Worm (Caenorhabditis elegans) whole organism, early embryonic: ENCODE data around the gene F27D9.7.

Experiments
- B0310.2 ChIP-seq: sonication (generic microtip); optimal IDR thresholded peaks from 2 replicates; lab custom pipeline; 2016; ENCODE audit warnings: mild to moderate bottlenecking, missing genetic modification characterization, missing compliant biosample characterization
- F13C5.2 ChIP-seq: sonication (generic microtip); optimal IDR thresholded peaks from 2 replicates; lab custom pipeline; 2017; ENCODE audit warnings: mild to moderate bottlenecking, missing genetic modification characterization, inconsistent platforms, missing compliant biosample characterization
- aly-1 ChIP-seq: sonication (generic microtip); optimal IDR thresholded peaks from 2 replicates; lab custom pipeline; 2016; ENCODE audit warnings: missing genetic modification characterization, missing compliant biosample characterization
- ama-1 ChIP-seq: fragments of 150-350 bp; optimal IDR thresholded peaks from 2 replicates; lab custom pipeline; 2014
- ceh-13 ChIP-seq: fragments of 200-800 bp; sonication (Bioruptor generic); optimal IDR thresholded peaks from 2 replicates; lab custom pipeline; 2018; ENCODE audit warnings: mild to moderate bottlenecking, missing genetic modification characterization, missing compliant biosample characterization
- ceh-36 ChIP-seq: sonication (generic microtip); optimal IDR thresholded peaks from 2 replicates; lab custom pipeline; 2016; ENCODE audit warnings: missing genetic modification characterization, inconsistent platforms, missing compliant biosample characterization
- ets-7 ChIP-seq: sonication (generic microtip); optimal IDR thresholded peaks from 2 replicates; lab custom pipeline; 2016; ENCODE audit warnings: missing genotype, missing genetic modification characterization, missing compliant biosample characterization
- flt-1 ChIP-seq: fragments of 200-800 bp; sonication (Bioruptor generic); IDR thresholded peaks from 2 replicates; pipeline ENCODE4 v1.3.6; 2022; ENCODE audit warnings: missing genetic modification characterization, missing compliant biosample characterization
- hmbx-1 ChIP-seq: sonication (generic microtip); optimal IDR thresholded peaks from 2 replicates; lab custom pipeline; 2016; ENCODE audit warnings: mild to moderate bottlenecking, missing genetic modification characterization, missing compliant biosample characterization
- hnd-1 ChIP-seq: sonication (generic microtip); optimal IDR thresholded peaks from 2 replicates; lab custom pipeline; 2016; ENCODE audit warnings: missing genetic modification characterization, missing compliant biosample characterization
- scrt-1 ChIP-seq: fragments of 200-800 bp; sonication (Bioruptor generic); IDR thresholded peaks from 2 replicates; pipeline ENCODE4 v1.3.6; 2022; ENCODE audit warnings: missing genetic modification characterization, missing compliant biosample characterization
- sea-1 ChIP-seq: fragments of 200-800 bp; sonication (Bioruptor generic); conservative IDR thresholded peaks from 2 replicates; pipeline ENCODE4 v1.3.6; 2022; ENCODE audit warnings: missing genetic modification characterization, missing compliant biosample characterization
- tbx-37 ChIP-seq: fragments of 200-800 bp; sonication (Bioruptor generic); conservative IDR thresholded peaks from 2 replicates; pipeline ENCODE4 v1.3.6; 2022; ENCODE audit warnings: missing genetic modification reagents, missing genetic modification characterization, missing compliant biosample characterization
- tra-4 ChIP-seq: sonication (generic microtip); optimal IDR thresholded peaks from 2 replicates; lab custom pipeline; 2017; ENCODE audit warnings: missing genetic modification characterization, missing compliant biosample characterization

DNA sequence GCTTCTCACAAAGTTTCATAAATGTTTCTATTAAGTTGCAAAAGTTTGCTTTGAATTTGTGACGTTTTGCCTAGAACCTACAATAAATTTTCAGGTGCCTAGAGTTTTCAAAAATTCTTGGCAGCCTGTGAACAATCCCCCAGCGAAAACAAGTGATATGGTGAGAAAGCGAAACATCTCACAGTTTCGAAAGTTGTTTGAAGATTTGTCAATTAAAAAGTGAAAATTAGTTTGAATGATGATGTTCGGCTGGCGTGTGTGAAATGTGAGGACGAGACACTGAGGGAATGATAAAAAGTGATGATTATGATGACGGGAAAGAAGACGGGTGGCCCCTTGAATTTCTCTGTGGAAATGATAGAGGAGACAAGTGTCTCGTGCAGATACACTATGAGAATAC lies 31.8 kb downstream of the F27D9.7 start:
- no peak for TF ChIP-seq scrt-1 (GFP tag; lab: Robert Waterston, UW)
- TF ChIP-seq ama-1 (lab: Kevin White, UChicago) = no peak
- TF ChIP-seq aly-1 (tag; lab: Kevin White, UChicago) = no peak
- no peak for TF ChIP-seq flt-1 (GFP tag; lab: Robert Waterston, UW)
- no peak for TF ChIP-seq hnd-1 (tag; lab: Kevin White, UChicago)
- no peak for TF ChIP-seq ceh-36 (tag; lab: Kevin White, UChicago)
- no peak for TF ChIP-seq tbx-37
- no peak for TF ChIP-seq sea-1 (GFP tag; lab: Robert Waterston, UW)
- TF ChIP-seq F13C5.2 = no peak
- no peak for TF ChIP-seq tra-4
- no peak for TF ChIP-seq B0310.2 (tag; lab: Kevin White, UChicago)
- no peak for TF ChIP-seq hmbx-1 (tag; lab: Kevin White, UChicago)
- no peak for TF ChIP-seq ets-7 (tag; lab: Kevin White, UChicago)
- TF ChIP-seq ceh-13 (GFP tag; lab: Kevin White, UChicago) = no peak
